Fruit fly (Drosophila melanogaster): Measurements from ENCODE around the gene CG42488.

DNA sequence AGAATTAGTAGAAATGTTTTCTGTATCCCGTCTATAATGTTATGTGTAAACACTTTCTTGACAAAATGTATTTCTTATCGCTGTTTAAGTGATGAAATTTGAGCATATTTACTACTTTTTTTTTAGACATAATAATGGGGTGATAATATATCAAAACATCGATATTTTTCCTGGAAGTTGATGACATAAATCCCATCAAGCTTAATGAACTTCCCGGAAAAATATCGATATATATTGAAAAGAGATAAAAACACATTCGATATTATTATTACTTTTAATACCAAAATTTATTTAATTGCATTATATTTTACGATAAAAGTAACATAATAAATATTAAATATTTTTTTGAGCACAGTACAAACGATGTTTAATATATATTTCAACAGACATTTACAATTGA is 12.9 kb downstream of the CG42488 start:
- TF ChIP-seq usp (GFP tag; optimal IDR thresholded peaks at IDR 0.05) (no peak), dl (GFP tag; optimal IDR thresholded peaks at IDR 0.05; ENCODE audit: insufficient read depth in 1 of 2, partially characterized antibody in 2 of 2) (no peak), fru (GFP tag; optimal IDR thresholded peaks at IDR 0.05) (no peak), Rel (GFP tag; optimal IDR thresholded peaks at IDR 0.05) (no peak), Rel (tag; optimal IDR thresholded peaks at IDR 0.05) (no peak), br (GFP tag; optimal IDR thresholded peaks at IDR 0.05) (no peak), Dfd (GFP tag; optimal IDR thresholded peaks at IDR 0.05) (no peak), brk (GFP tag; optimal IDR thresholded peaks at IDR 0.05) (no peak), psq (GFP tag; optimal IDR thresholded peaks at IDR 0.05) (no peak), Hnf4 (GFP tag; optimal IDR thresholded peaks at IDR 0.05) (no peak), Mio (GFP tag; optimal IDR thresholded peaks at IDR 0.05) (no peak), dmrt93B (GFP tag; optimal IDR thresholded peaks at IDR 0.05) (no peak), Abd-B (GFP tag; optimal IDR thresholded peaks at IDR 0.05) (no peak), OdsH (GFP tag; optimal IDR thresholded peaks at IDR 0.05) (no peak)
